Worm (Caenorhabditis elegans) whole organism, dauer: ENCODE data around the gene gnrr-4.

Source experiments
- unc-62 ChIP-seq: sonication (generic microtip); optimal IDR thresholded peaks from 2 replicates; lab custom pipeline; 2017; ENCODE audit warnings: missing biosample characterization, missing genetic modification reagents, missing genetic modification characterization

The gnrr-4 gene

ce11 chrX:5743209-5743608 is at the start of gene gnrr-4:
gnrr-4 (minus strand) TSS chrX:5743309.
- no peak for TF ChIP-seq unc-62 (GFP tag; lab: Kevin White, UChicago)

- no peak for TF ChIP-seq unc-62 (GFP tag; lab: Kevin White, UChicago)
Measured at ce11 chrX:5790915-5791314, 47.8 kb upstream of the gnrr-4 start, which contains the start of gene twnk-1. twnk-1 (plus strand) TSS chrX:5791215.

DNA sequence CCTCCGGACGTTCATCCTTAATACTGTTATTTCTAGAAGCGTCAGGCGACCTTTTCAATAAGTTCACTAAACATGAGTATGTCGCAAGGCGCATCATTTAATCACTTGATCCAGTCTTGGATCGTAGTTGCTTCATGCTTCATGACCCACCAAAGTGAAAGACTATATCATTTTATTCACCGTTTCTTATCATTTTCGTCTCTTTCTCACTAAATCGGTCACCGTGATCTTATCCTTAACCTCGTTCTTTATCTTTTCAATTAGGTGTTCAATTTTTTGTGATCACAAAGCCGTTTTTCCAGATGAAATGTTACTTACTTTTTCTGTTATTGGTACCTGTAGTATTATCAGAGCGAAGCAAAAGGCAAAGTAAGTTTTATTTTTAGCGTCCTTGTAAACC is 44.8 kb upstream of the gnrr-4 start, which contains the start of gene F46G11.2:
TSS of gene F46G11.2 (plus strand) at position 301 of the 400 bp plus-strand sequence.
- no peak for TF ChIP-seq unc-62 (GFP tag; lab: Kevin White, UChicago)

DNA sequence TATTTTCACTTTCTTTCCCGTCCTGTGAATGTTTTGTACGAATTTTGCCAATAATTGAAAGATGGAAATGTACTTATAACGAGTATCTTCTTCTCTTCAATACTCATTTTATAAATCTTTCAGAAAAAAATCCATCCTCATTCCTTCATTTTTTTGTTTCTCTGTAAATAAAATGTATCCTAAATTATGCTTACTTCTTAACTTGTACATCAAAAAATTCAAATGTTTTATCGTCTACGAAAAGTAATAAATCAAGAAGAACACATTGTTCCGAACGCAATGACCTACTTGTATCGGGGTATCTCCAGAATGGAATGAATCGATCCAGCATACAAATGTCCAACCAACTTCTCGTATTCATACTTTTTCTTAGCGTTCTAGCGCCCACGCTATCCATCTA is 43.1 kb upstream of the gnrr-4 start, which contains the start of gene F46G11.6:
TSS of gene F46G11.6 (plus strand) at position 301 of the 400 bp plus-strand sequence.
- TF ChIP-seq unc-62 (GFP tag; lab: Kevin White, UChicago) = no peak

DNA sequence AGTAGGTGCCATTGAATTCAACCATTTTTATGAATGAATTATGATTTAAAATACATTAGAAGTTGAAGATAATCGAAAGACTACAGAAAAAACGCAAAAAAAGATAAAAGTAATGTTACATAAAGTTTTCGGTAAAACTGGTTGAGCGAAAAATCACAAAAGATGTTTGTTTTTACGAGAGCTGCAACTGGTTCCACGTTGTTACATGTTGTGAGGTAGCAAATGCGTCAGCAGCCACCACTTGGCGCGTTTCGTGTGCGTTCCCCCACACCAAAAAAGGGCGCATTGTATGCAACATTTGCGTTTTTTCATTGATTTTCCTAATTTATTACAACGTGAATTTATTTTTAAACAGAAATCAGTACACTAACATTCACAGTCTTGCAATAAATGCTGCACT is 39.0 kb upstream of the gnrr-4 start, which contains the start of gene gakh-1:
TSS of gene gakh-1 (plus strand) at position 347 of the 400 bp plus-strand sequence.
- no peak for TF ChIP-seq unc-62 (GFP tag; lab: Kevin White, UChicago)

- no peak for TF ChIP-seq unc-62 (GFP tag; lab: Kevin White, UChicago)
Measured at ce11 chrX:5781294-5781693, 38.2 kb upstream of the gnrr-4 start.

DNA sequence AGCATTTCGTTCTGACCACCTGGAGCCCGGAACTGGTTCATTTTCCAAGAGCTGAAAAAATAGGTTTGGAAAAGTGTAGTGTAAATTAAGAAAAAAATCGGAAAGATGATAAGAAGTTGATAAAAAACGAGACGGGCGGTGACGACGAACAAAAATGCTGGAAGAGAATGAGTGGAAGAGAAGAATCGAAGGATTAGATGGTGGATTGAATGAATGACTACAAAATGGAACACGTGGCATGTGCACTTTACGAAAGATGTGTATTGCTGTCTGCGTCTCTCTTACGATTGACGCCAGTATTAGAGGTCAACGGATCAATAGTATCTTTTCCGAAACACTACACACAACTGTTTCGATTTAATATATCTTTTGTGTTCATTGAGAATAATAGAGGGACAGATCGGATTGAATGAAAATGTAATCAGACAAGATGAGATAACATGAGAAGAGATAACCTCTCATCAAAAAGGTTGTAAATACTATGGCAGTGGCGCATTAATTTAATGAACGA is 37.6 kb upstream of the gnrr-4 start, which contains the start of gene sft-4:
TSS of gene sft-4 (minus strand) at position 51 of the 511 bp plus-strand sequence.
- TF ChIP-seq unc-62 (GFP tag; lab: Kevin White, UChicago) = no peak

DNA sequence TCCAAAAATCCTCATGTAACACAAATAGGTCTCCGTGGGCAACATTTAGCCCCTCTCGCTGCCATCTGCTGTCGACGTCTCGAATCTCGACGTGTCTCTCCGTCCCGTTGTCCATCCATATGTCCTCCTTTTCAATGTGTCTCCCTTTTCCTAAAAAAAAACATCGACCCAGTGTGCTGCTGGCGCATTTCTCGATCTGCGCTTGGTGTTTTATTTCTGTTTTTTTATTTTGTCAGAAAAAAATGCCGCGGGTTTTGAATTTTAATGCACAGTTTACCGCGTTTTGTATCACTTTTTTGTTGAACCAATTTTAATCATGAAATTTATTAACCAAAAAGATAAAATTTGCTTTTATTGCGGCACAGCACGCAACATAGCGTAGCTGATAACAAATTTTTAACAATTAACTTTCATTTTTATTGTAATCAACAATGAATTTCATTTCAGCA is 32.7 kb upstream of the gnrr-4 start:
- no peak for TF ChIP-seq unc-62 (GFP tag; lab: Kevin White, UChicago)

DNA sequence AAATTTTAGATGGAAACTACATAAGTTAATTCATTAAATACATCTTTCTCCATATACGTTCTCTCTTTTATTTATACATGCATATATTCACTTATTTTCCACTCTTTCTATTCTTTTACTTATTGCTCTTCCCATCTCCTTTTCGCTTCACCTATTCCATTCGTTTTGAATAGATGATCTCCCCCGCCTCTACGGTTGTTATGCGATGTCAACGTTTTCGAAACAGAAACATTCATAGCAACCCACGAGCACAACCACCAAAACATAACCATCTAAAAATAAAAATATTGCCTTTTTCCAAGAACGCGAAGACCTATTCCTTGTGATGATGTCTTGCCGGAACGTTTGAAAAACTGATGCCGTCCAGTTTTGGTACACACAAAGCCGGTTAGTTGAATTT is 30.4 kb upstream of the gnrr-4 start, which contains the start of gene sym-3:
TSS of gene sym-3 (plus strand) at position 301 of the 400 bp plus-strand sequence.
- no peak for TF ChIP-seq unc-62 (GFP tag; lab: Kevin White, UChicago)

DNA sequence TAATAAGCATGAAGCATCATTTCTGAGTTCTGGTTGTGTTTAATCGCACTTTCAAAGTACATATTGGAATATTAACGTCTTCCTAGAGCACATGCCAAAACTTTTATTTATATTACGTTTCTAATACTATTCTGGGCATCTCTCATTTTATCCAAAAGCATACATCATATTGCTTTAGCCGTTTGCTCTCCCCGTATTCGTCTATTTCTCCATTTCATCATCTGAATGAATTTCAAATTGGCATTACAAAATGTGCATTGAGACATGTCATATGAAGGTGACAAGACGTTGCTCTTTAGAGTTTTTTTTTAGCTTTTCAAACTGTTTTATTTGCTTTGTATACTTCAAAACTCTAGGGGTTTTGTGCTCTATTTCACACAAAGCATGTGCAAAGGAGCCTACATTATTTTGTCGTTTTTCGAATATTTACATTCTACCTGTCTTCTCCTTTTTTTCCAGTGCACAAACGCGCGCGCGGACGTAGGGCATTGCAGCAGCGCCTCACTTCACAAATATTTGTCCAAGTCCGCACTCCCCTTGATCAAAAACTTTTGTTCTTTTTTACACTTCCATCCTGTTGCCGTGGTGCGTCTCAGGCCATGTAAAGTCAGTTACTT is 29.5 kb upstream of the gnrr-4 start:
- no peak for TF ChIP-seq unc-62 (GFP tag; lab: Kevin White, UChicago)

ce11 chrX:5770648-5771047 is 27.5 kb upstream of the gnrr-4 start, which contains the start of gene C54H2.4:
C54H2.4 (minus strand) TSS chrX:5770748.
- TF ChIP-seq unc-62 (GFP tag; lab: Kevin White, UChicago) = no peak

- no peak for TF ChIP-seq unc-62 (GFP tag; lab: Kevin White, UChicago)
Measured at ce11 chrX:5764739-5765138, 21.6 kb upstream of the gnrr-4 start.

- no peak for TF ChIP-seq unc-62 (GFP tag; lab: Kevin White, UChicago)
Measured at ce11 chrX:5763904-5764303, 20.8 kb upstream of the gnrr-4 start.

DNA sequence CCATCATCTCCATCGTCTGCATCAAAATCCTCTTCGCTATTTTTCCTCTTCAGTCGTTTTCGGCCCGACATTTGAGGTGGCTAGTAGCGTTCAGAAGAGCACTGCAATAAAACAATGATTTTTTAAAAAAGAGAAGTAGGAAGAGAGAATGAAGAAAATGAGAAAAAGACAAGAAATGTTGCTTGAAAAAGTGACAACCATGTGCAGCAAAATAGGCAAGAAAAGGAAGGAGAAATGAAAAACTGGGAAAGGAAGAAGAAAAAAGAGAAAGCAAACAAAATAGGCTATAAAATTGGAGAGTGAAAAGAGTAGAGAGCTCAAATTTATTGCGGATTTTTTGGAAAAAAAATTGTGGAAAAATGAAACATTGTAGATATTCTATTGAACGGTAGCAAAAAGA is 20.2 kb upstream of the gnrr-4 start, which contains the start of gene tag-294:
TSS of gene tag-294 (minus strand) at position 101 of the 400 bp plus-strand sequence.
- no peak for TF ChIP-seq unc-62 (GFP tag; lab: Kevin White, UChicago)

DNA sequence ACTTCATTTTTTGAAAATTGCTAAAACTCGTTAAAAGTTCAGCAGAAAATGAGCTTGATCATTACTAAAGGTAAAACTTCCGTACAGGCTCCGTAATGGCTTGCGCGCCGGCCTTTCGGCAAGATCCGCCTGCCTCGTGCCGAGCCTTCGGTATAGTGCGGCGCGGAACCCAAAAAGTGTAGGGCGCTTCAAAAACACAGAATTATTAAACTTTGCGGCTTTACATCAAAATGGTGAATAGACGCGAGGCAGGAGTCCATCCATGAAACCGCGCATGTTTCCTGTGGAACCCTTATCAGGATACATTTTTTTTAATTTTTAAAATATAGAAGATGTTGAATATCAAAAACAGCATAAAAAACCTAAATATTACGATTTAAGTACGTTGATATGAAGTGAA is 10.0 kb upstream of the gnrr-4 start:
- TF ChIP-seq unc-62 (GFP tag; lab: Kevin White, UChicago) = no peak

DNA sequence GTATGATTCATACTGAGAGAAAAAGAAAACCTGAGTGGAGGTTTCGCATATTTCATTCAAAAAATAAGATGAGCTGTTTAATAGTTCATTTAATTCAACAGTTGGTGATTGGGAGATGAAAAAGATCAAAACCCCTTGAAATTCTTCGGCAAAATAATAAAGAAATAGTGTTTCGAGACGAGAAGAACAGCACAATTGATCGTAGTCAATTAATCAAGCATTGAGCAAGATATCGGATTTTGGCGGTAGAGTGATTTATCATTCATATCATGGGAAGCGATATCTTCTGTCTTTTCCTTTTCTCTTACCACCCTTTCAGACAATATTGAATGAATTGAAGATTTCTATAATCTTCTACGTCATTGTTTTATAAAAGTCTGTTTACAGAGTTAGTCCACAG is 3.6 kb upstream of the gnrr-4 start:
- no peak for TF ChIP-seq unc-62 (GFP tag; lab: Kevin White, UChicago)
